Worm (Caenorhabditis elegans) whole organism, late embryonic: ENCODE results near the gene F16G10.6.

Experiments used
- F13H6.1 ChIP-seq: sonication (generic microtip); optimal IDR thresholded peaks from 2 replicates; lab custom pipeline; 2016; ENCODE audit warnings: missing genetic modification characterization, missing compliant biosample characterization
- dve-1 ChIP-seq: sonication (generic microtip); optimal IDR thresholded peaks from 2 replicates; lab custom pipeline; 2017; ENCODE audit warnings: antibody characterized with exemption, mild to moderate bottlenecking, missing genetic modification characterization, missing compliant biosample characterization
- pag-3 ChIP-seq: sonication (generic microtip); optimal IDR thresholded peaks from 2 replicates; lab custom pipeline; 2016; ENCODE audit warnings: missing compliant biosample characterization, missing genetic modification characterization, borderline replicate concordance

DNA sequence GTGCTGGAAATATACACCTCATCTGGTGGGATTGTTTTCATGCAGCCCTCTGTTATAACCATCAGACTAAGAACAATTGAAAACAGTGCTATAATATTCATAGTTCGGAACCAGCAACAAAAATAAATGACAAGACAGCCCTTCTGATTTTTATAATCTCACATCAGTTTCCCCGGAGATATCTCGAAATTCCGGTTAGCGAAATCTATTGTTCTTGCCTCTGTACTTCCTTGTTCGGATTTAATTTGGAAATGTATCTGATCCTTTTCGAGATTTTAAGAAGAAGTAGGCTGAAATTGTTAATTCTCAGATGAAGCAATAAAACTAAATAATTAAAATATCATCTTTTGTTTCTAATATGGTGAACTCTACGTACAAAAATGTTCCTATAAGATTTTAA is 14.0 kb downstream of the F16G10.6 start, which contains the start of gene F43C11.11:
- TF ChIP-seq pag-3 (tag; lab: Kevin White, UChicago) (no peak), F13H6.1 (tag; lab: Kevin White, UChicago) (no peak), dve-1 (tag; lab: Kevin White, UChicago) (no peak)
